Worm (Caenorhabditis elegans) whole organism, L4 larva: Measurements from ENCODE around the gene T07F10.5.

Source experiments
- ceh-28 ChIP-seq: fragments of 150-350 bp; optimal IDR thresholded peaks from 2 replicates; lab custom pipeline; 2014; ENCODE audit warnings: missing biosample characterization, missing genetic modification reagents, missing genetic modification characterization
- mxl-3 ChIP-seq: fragments of 200-800 bp; sonication (Bioruptor generic); optimal IDR thresholded peaks from 2 replicates; lab custom pipeline; 2018; ENCODE audit warnings: mild to moderate bottlenecking, missing genetic modification characterization, missing compliant biosample characterization
- nhr-11 ChIP-seq: fragments of 150-350 bp; optimal IDR thresholded peaks from 2 replicates; lab custom pipeline; 2014; ENCODE audit warnings: missing biosample characterization, missing genetic modification characterization
- pha-4 ChIP-seq, 2 experiments: fragments of 150-350 bp in 1 of 2; fragments of 200-800 bp in 1 of 2; sonication (Bioruptor generic) in 1 of 2; IDR thresholded peaks in 1 of 2; optimal IDR thresholded peaks in 1 of 2; 2 replicates each; pipeline versions ENCODE4 v1.3.6 to Lab custom; 2014 to 2022; ENCODE audit warnings: missing genetic modification characterization in 2 of 2, missing genetic modification reagents in 2 of 2, missing biosample characterization in 1 of 2, missing compliant biosample characterization in 1 of 2
- unc-62 ChIP-seq, 3 experiments: fragments of 150-350 bp in 1 of 3; sonication (generic microtip); optimal IDR thresholded peaks in 2 of 3; peaks in 1 of 3; 1 replicate in 1 of 3; 2 replicates in 2 of 3; lab custom pipeline; 2014 to 2017; ENCODE audit warnings: missing biosample characterization in 3 of 3, missing genetic modification characterization in 3 of 3, missing genetic modification reagents in 3 of 3, missing genotype in 1 of 3

DNA sequence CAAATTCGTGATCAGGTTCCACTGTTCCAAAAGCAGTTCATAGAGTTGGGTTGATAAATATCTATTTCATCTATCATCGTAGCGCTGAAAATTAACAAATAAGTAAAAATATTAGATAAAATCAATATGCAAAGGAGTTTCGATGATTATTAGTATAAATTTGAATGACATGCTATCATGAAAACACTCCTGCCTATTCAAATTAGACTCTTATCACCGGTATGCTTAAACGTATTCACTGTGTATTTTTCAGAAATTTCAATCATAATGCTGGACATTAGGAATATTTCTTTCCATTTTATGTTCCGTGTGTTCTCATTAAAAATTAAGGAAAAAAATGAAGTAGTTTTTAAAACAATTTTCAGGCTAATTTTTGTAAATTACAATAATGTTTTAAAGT lies 20.5 kb upstream of the T07F10.5 start, which contains the start of gene C44H9.6:
- TF ChIP-seq pha-4 (GFP tag; IDR thresholded peaks at IDR 0.05; lab: Robert Waterston, UW) = no peak
- TF ChIP-seq pha-4 (tag; optimal IDR thresholded peaks at IDR 0.05; lab: Kevin White, UChicago) = no peak
- TF ChIP-seq mxl-3 (GFP tag; lab: Kevin White, UChicago) = no peak
- no peak for TF ChIP-seq nhr-11 (tag; lab: Kevin White, UChicago)
- no peak for TF ChIP-seq unc-62 (GFP tag; optimal IDR thresholded peaks at IDR 0.05 in 1 of 2; lab: Kevin White, UChicago)
- TF ChIP-seq unc-62 (tag; optimal IDR thresholded peaks at IDR 0.05; lab: Kevin White, UChicago) = no peak
- no peak for TF ChIP-seq ceh-28 (tag; lab: Kevin White, UChicago)
